Fruit fly (Drosophila melanogaster) whole organism, prepupa: Measurements from ENCODE around the gene CG12229.

Source experiments
- Blimp-1 ChIP-seq: fragments of 200-800 bp; sonication (Bioruptor generic); optimal IDR thresholded peaks from 3 replicates; lab custom pipeline; 2017; ENCODE audit warnings: missing biosample characterization, missing genetic modification characterization, mild to moderate bottlenecking, moderate library complexity, missing genetic modification reagents
- CG10631 ChIP-seq: fragments of 200-800 bp; sonication (Bioruptor generic); optimal IDR thresholded peaks from 2 replicates; lab custom pipeline; 2016; ENCODE audit warnings: missing biosample characterization, missing genetic modification characterization
- CG10669 ChIP-seq: fragments of 200-800 bp; sonication (Bioruptor generic); optimal IDR thresholded peaks from 3 replicates; lab custom pipeline; 2018; ENCODE audit warnings: missing biosample characterization, mild to moderate bottlenecking, missing genetic modification characterization, moderate library complexity
- CG11294 ChIP-seq: fragments of 200-800 bp; sonication (Bioruptor generic); IDR thresholded peaks from 2 replicates; pipeline ENCODE4 v1.3.6; 2022; ENCODE audit warnings: missing biosample characterization, missing genetic modification characterization
- CG11762 ChIP-seq: fragments of 200-800 bp; sonication (Bioruptor generic); optimal IDR thresholded peaks from 3 replicates; lab custom pipeline; 2016; ENCODE audit warnings: missing biosample characterization, missing genetic modification characterization; ENCODE audit not compliant: insufficient read depth
- CG15336 ChIP-seq: fragments of 200-800 bp; sonication (Bioruptor generic); IDR thresholded peaks from 2 replicates; pipeline ENCODE4 v1.3.6; 2022; ENCODE audit warnings: missing biosample characterization, missing genetic modification characterization
- CG1621 ChIP-seq: fragments of 200-800 bp; sonication (Bioruptor generic); optimal IDR thresholded peaks from 3 replicates; lab custom pipeline; 2018; ENCODE audit warnings: missing biosample characterization, mild to moderate bottlenecking, missing genetic modification characterization
- CG16779 ChIP-seq: fragments of 200-800 bp; sonication (Bioruptor generic); optimal IDR thresholded peaks from 3 replicates; lab custom pipeline; 2017; ENCODE audit warnings: missing biosample characterization, mild to moderate bottlenecking, missing genetic modification characterization
- CG3032 ChIP-seq: fragments of 200-800 bp; optimal IDR thresholded peaks from 2 replicates; lab custom pipeline; 2019; ENCODE audit warnings: missing biosample characterization, mild to moderate bottlenecking, missing genetic modification characterization, moderate library complexity
- CG31627 ChIP-seq: fragments of 200-800 bp; sonication (Bioruptor generic); optimal IDR thresholded peaks from 3 replicates; lab custom pipeline; 2016; ENCODE audit warnings: missing biosample characterization, missing genetic modification characterization
- CG32006 ChIP-seq: fragments of 200-800 bp; sonication (Bioruptor generic); optimal IDR thresholded peaks from 3 replicates; lab custom pipeline; 2017; ENCODE audit warnings: missing biosample characterization, mild to moderate bottlenecking, missing genetic modification characterization
- CG34406 ChIP-seq: fragments of 200-800 bp; sonication (Bioruptor generic); optimal IDR thresholded peaks from 3 replicates; lab custom pipeline; 2016; ENCODE audit warnings: missing biosample characterization, missing genetic modification characterization
- CG3919 ChIP-seq: fragments of 200-800 bp; sonication (Bioruptor generic); optimal IDR thresholded peaks from 3 replicates; lab custom pipeline; 2016; ENCODE audit warnings: missing biosample characterization, missing genetic modification characterization
- CG4318 ChIP-seq: fragments of 200-800 bp; sonication (Bioruptor generic); optimal IDR thresholded peaks from 3 replicates; lab custom pipeline; 2017; ENCODE audit warnings: missing biosample characterization, mild to moderate bottlenecking, missing genetic modification characterization
- CG6163 ChIP-seq: fragments of 200-800 bp; sonication (Bioruptor generic); IDR thresholded peaks from 3 replicates; pipeline ENCODE4 v1.3.6; 2022; ENCODE audit warnings: missing biosample characterization, missing genetic modification characterization
- CG6276 ChIP-seq: fragments of 200-800 bp; sonication (Bioruptor generic); optimal IDR thresholded peaks from 2 replicates; lab custom pipeline; 2017; ENCODE audit warnings: missing biosample characterization, mild to moderate bottlenecking, missing genetic modification characterization
- CG6808 ChIP-seq: fragments of 200-800 bp; sonication (Bioruptor generic); optimal IDR thresholded peaks from 3 replicates; lab custom pipeline; 2017; ENCODE audit warnings: missing biosample characterization, missing genetic modification characterization, mild to moderate bottlenecking, moderate library complexity, missing genetic modification reagents
- CG6854 ChIP-seq: fragments of 200-800 bp; sonication (Bioruptor generic); optimal IDR thresholded peaks from 2 replicates; lab custom pipeline; 2017; ENCODE audit warnings: missing biosample characterization, mild to moderate bottlenecking, missing genetic modification characterization
- CG7368 ChIP-seq: fragments of 200-800 bp; sonication (Bioruptor generic); optimal IDR thresholded peaks from 3 replicates; lab custom pipeline; 2016; ENCODE audit warnings: missing biosample characterization, missing genetic modification characterization
- CG8119 ChIP-seq: fragments of 200-800 bp; sonication (Bioruptor generic); IDR thresholded peaks from 3 replicates; pipeline ENCODE4 v1.3.6; 2022; ENCODE audit warnings: missing biosample characterization, missing genetic modification characterization
- CG8319 ChIP-seq: fragments of 200-800 bp; sonication (Bioruptor generic); optimal IDR thresholded peaks from 3 replicates; lab custom pipeline; 2016; ENCODE audit warnings: missing biosample characterization, missing genetic modification characterization
- CG8632 ChIP-seq: fragments of 200-800 bp; sonication (Bioruptor generic); optimal IDR thresholded peaks from 3 replicates; lab custom pipeline; 2016; ENCODE audit warnings: missing biosample characterization, missing genetic modification characterization
- CG9139 ChIP-seq: fragments of 200-800 bp; sonication (Bioruptor generic); optimal IDR thresholded peaks from 3 replicates; lab custom pipeline; 2017; ENCODE audit warnings: missing biosample characterization, mild to moderate bottlenecking, missing genetic modification characterization
- Eip75B ChIP-seq: fragments of 200-800 bp; sonication (Bioruptor generic); optimal IDR thresholded peaks from 3 replicates; lab custom pipeline; 2016; ENCODE audit warnings: missing biosample characterization, missing genetic modification characterization
- Ets21C ChIP-seq: fragments of 200-800 bp; sonication (Bioruptor generic); optimal IDR thresholded peaks from 3 replicates; lab custom pipeline; 2016; ENCODE audit warnings: missing biosample characterization, missing genetic modification characterization
- Gug ChIP-seq: fragments of 200-800 bp; sonication (Bioruptor generic); IDR thresholded peaks from 2 replicates; pipeline ENCODE4 v1.3.6; 2022; ENCODE audit warnings: missing biosample characterization, missing genetic modification characterization
- Hr38 ChIP-seq: sonication (Bioruptor generic); optimal IDR thresholded peaks from 2 replicates; lab custom pipeline; 2016; ENCODE audit warnings: missing biosample characterization, missing genetic modification characterization
- Hr39 ChIP-seq: fragments of 200-800 bp; sonication (Bioruptor generic); optimal IDR thresholded peaks from 2 replicates; lab custom pipeline; 2016; ENCODE audit warnings: missing biosample characterization, missing genetic modification characterization
- Hr4 ChIP-seq: fragments of 200-800 bp; sonication (Bioruptor generic); optimal IDR thresholded peaks from 3 replicates; lab custom pipeline; 2016; ENCODE audit warnings: missing biosample characterization, missing genetic modification characterization
- Lpt ChIP-seq: fragments of 200-800 bp; sonication (Bioruptor generic); optimal IDR thresholded peaks from 3 replicates; lab custom pipeline; 2016; ENCODE audit warnings: missing biosample characterization, missing genetic modification characterization
- Met ChIP-seq: fragments of 200-800 bp; sonication (Bioruptor generic); optimal IDR thresholded peaks from 3 replicates; lab custom pipeline; 2016; ENCODE audit warnings: missing biosample characterization, missing genetic modification characterization
- OdsH ChIP-seq: fragments of 200-800 bp; sonication (Bioruptor generic); optimal IDR thresholded peaks from 3 replicates; lab custom pipeline; 2016; ENCODE audit warnings: missing biosample characterization, missing genetic modification characterization
- Smox ChIP-seq: fragments of 200-800 bp; sonication (Bioruptor generic); optimal IDR thresholded peaks from 3 replicates; lab custom pipeline; 2016; ENCODE audit warnings: missing biosample characterization, missing genetic modification characterization
- Sox14 ChIP-seq: fragments of 200-800 bp; sonication (Bioruptor generic); optimal IDR thresholded peaks from 3 replicates; lab custom pipeline; 2016; ENCODE audit warnings: missing biosample characterization, missing genetic modification characterization
- Sox15 ChIP-seq: fragments of 200-800 bp; sonication (Bioruptor generic); optimal IDR thresholded peaks from 3 replicates; lab custom pipeline; 2016; ENCODE audit warnings: missing biosample characterization, missing genetic modification characterization
- achi ChIP-seq: fragments of 200-800 bp; sonication (Bioruptor generic); optimal IDR thresholded peaks from 3 replicates; lab custom pipeline; 2016; ENCODE audit warnings: missing biosample characterization, missing genetic modification characterization
- acj6 ChIP-seq: fragments of 200-800 bp; sonication (Bioruptor generic); optimal IDR thresholded peaks from 3 replicates; lab custom pipeline; 2016; ENCODE audit warnings: missing biosample characterization, missing genetic modification characterization
- cyc ChIP-seq: fragments of 200-800 bp; sonication (Bioruptor generic); optimal IDR thresholded peaks from 3 replicates; lab custom pipeline; 2016; ENCODE audit warnings: missing biosample characterization, missing genetic modification characterization
- dac ChIP-seq: fragments of 200-800 bp; sonication (Bioruptor generic); optimal IDR thresholded peaks from 2 replicates; lab custom pipeline; 2017; ENCODE audit warnings: missing biosample characterization, mild to moderate bottlenecking, missing genetic modification characterization
- dsx ChIP-seq: fragments of 200-800 bp; optimal IDR thresholded peaks from 3 replicates; lab custom pipeline; 2019; ENCODE audit warnings: missing biosample characterization, mild to moderate bottlenecking, missing genetic modification characterization, moderate library complexity; ENCODE audit not compliant: poor library complexity, severe bottlenecking
- eg ChIP-seq: fragments of 200-800 bp; sonication (Bioruptor generic); IDR thresholded peaks from 3 replicates; pipeline ENCODE4 v1.3.6; 2022; ENCODE audit warnings: missing biosample characterization, missing genetic modification characterization
- fd59A ChIP-seq: fragments of 200-800 bp; sonication (Bioruptor generic); optimal IDR thresholded peaks from 2 replicates; lab custom pipeline; 2017; ENCODE audit warnings: missing biosample characterization, mild to moderate bottlenecking, missing genetic modification characterization, missing genetic modification reagents
- fd85E ChIP-seq: fragments of 200-800 bp; sonication (Bioruptor generic); optimal IDR thresholded peaks from 3 replicates; lab custom pipeline; 2016; ENCODE audit warnings: missing biosample characterization, missing genetic modification characterization
- fkh ChIP-seq: fragments of 200-800 bp; sonication (Bioruptor generic); optimal IDR thresholded peaks from 3 replicates; lab custom pipeline; 2017; ENCODE audit warnings: missing biosample characterization, mild to moderate bottlenecking, missing genetic modification characterization, moderate library complexity
- lz ChIP-seq: fragments of 200-800 bp; sonication (Bioruptor generic); optimal IDR thresholded peaks from 3 replicates; lab custom pipeline; 2016; ENCODE audit warnings: missing biosample characterization, missing genetic modification characterization
- net ChIP-seq: fragments of 200-800 bp; sonication (Bioruptor generic); optimal IDR thresholded peaks from 3 replicates; lab custom pipeline; 2016; ENCODE audit warnings: missing biosample characterization, missing genetic modification characterization
- pdm3 ChIP-seq: fragments of 200-800 bp; sonication (Bioruptor generic); optimal IDR thresholded peaks from 3 replicates; lab custom pipeline; 2016; ENCODE audit warnings: missing biosample characterization, missing genetic modification characterization
- salr ChIP-seq, 2 experiments: fragments of 200-800 bp; sonication (Bioruptor generic); optimal IDR thresholded peaks; 3 replicates each; lab custom pipeline; 2016 to 2018; ENCODE audit warnings: missing biosample characterization in 2 of 2, missing genetic modification characterization in 2 of 2, mild to moderate bottlenecking in 1 of 2
- spab ChIP-seq: fragments of 200-800 bp; sonication (Bioruptor generic); optimal IDR thresholded peaks from 2 replicates; lab custom pipeline; 2017; ENCODE audit warnings: missing biosample characterization, mild to moderate bottlenecking, missing genetic modification characterization, missing genetic modification reagents
- ss ChIP-seq, 2 experiments: fragments of 200-800 bp; sonication (Bioruptor generic); optimal IDR thresholded peaks; 2 replicates in 1 of 2; 3 replicates in 1 of 2; lab custom pipeline; 2017 to 2018; ENCODE audit warnings: mild to moderate bottlenecking in 2 of 2, missing biosample characterization in 2 of 2, missing genetic modification characterization in 2 of 2, moderate library complexity in 1 of 2
- svp ChIP-seq: fragments of 200-800 bp; sonication (Bioruptor generic); peaks from one replicate; lab custom pipeline; 2016; ENCODE audit warnings: missing biosample characterization, missing genetic modification characterization
- vri ChIP-seq: fragments of 200-800 bp; sonication (Bioruptor generic); optimal IDR thresholded peaks from 3 replicates; lab custom pipeline; 2016; ENCODE audit warnings: missing biosample characterization, mild to moderate bottlenecking, missing genetic modification characterization

The CG12229 gene

dm6 chr3L:17428779-17429178 lies 7.5 kb downstream of the CG12229 start, which contains the start of gene Gorab:
Gene Gorab, minus strand, starts transcription at chr3L:17428836.
- peak; percentile 95 for TF ChIP-seq CG6163 (GFP tag; lab: Robert Waterston, UW)
- peak; percentile 86 for TF ChIP-seq CG15336 (GFP tag; lab: Robert Waterston, UW)
- peak; percentile 79 for TF ChIP-seq CG8632 (GFP tag; lab: Kevin White, UChicago)
- peak; percentile 80 for TF ChIP-seq Lpt (GFP tag; lab: Kevin White, UChicago)
- peak; percentile 92 for TF ChIP-seq CG3032
- TF ChIP-seq Ets21C (GFP tag; lab: Kevin White, UChicago) = peak; percentile 77
- no peak for TF ChIP-seq CG6854 (GFP tag; lab: Kevin White, UChicago)
- peak; percentile 77 for TF ChIP-seq dsx (GFP tag; lab: Kevin White, UChicago)
- peak; percentile 97 for TF ChIP-seq eg (GFP tag; lab: Robert Waterston, UW)
- peak; percentile 87 for TF ChIP-seq CG32006 (GFP tag; lab: Kevin White, UChicago)
- peak; percentile 87 for TF ChIP-seq CG3919
- peak; percentile 47 for TF ChIP-seq Blimp-1 (GFP tag; lab: Kevin White, UChicago)
- TF ChIP-seq CG6808 = peak; percentile 31
- TF ChIP-seq CG16779 (tag; lab: Kevin White, UChicago) = no peak
- peak; percentile 90 for TF ChIP-seq CG11294 (GFP tag; lab: Robert Waterston, UW)
- peak; percentile 92 for TF ChIP-seq Sox15 (GFP tag; lab: Kevin White, UChicago)
- TF ChIP-seq Smox (GFP tag; lab: Kevin White, UChicago) = peak; percentile 85
- TF ChIP-seq Gug (GFP tag; lab: Robert Waterston, UW) = peak; percentile 94
- TF ChIP-seq dac = peak; percentile 46
- peak in 1 of 2 experiments; percentile 41 for TF ChIP-seq ss (GFP tag; optimal IDR thresholded peaks at IDR 0.05; lab: Kevin White, UChicago)
- peak; percentile 7 for TF ChIP-seq Hr38 (GFP tag; lab: Kevin White, UChicago)
- peak; percentile 74 for TF ChIP-seq CG8319 (GFP tag; lab: Kevin White, UChicago)
- TF ChIP-seq fkh (GFP tag; lab: Kevin White, UChicago) = peak; percentile 98
- TF ChIP-seq net (GFP tag; lab: Kevin White, UChicago) = peak; percentile 70
- peak; percentile 91 for TF ChIP-seq OdsH (GFP tag; lab: Kevin White, UChicago)
- peak; percentile 49 for TF ChIP-seq CG6276
- TF ChIP-seq spab (GFP tag; lab: Kevin White, UChicago) = peak; percentile 52
- peak; percentile 18 for TF ChIP-seq fd85E (GFP tag; lab: Kevin White, UChicago)
- TF ChIP-seq CG4318 = peak; percentile 81
- TF ChIP-seq Hr4 (GFP tag; lab: Kevin White, UChicago) = peak; percentile 90
- peak; percentile 72 for TF ChIP-seq CG7368
- peak; percentile 56 for TF ChIP-seq CG11762
- TF ChIP-seq fd59A (GFP tag; lab: Kevin White, UChicago) = peak; percentile 39
- TF ChIP-seq cyc (GFP tag; lab: Kevin White, UChicago) = peak; percentile 90
- TF ChIP-seq pdm3 (GFP tag; lab: Kevin White, UChicago) = peak; percentile 90
- peak; percentile 91 for TF ChIP-seq Sox14 (GFP tag; lab: Kevin White, UChicago)
- TF ChIP-seq Eip75B = peak; percentile 70
- peak; percentile 82 for TF ChIP-seq CG10669 (GFP tag; lab: Kevin White, UChicago)
- peak; percentile 79 for TF ChIP-seq CG10631 (GFP tag; lab: Kevin White, UChicago)
- TF ChIP-seq salr (GFP tag; optimal IDR thresholded peaks at IDR 0.05; lab: Kevin White, UChicago) = peak; percentile 52 to 70
- no peak for TF ChIP-seq CG9139
- TF ChIP-seq lz (GFP tag; lab: Kevin White, UChicago) = peak; percentile 82
- peak; percentile 84 for TF ChIP-seq CG8119 (GFP tag; lab: Robert Waterston, UW)
- peak; percentile 67 for TF ChIP-seq vri (GFP tag; lab: Kevin White, UChicago)
- TF ChIP-seq CG34406 = peak; percentile 81
- TF ChIP-seq Met = peak; percentile 86
- peak; percentile 89 for TF ChIP-seq acj6 (GFP tag; lab: Kevin White, UChicago)
- TF ChIP-seq Hr39 (GFP tag; lab: Kevin White, UChicago) = peak; percentile 92
- TF ChIP-seq svp (GFP tag; lab: Kevin White, UChicago) = peak; percentile 95
- peak; percentile 92 for TF ChIP-seq CG31627 (GFP tag; lab: Kevin White, UChicago)
- peak; percentile 86 for TF ChIP-seq achi (GFP tag; lab: Kevin White, UChicago)
- peak; percentile 51 for TF ChIP-seq CG1621 (tag; lab: Kevin White, UChicago)
